Fruit fly (Drosophila melanogaster) S2 (cell line): ENCODE results near the gene CG7290.

ENCODE experiments used
- CG8478 ChIP-seq: fragments of >200 bp; optimal IDR thresholded peaks from 2 replicates; lab custom pipeline; 2018
- CTCF ChIP-seq, 2 experiments: fragments of >200 bp; optimal IDR thresholded peaks; 2 replicates each; lab custom pipeline; 2018

- TF ChIP-seq CG8478 (lab: Kevin White, UChicago) (no peak), CTCF (optimal IDR thresholded peaks at IDR 0.05; lab: Kevin White, UChicago) (no peak)
Observed at dm6 chr3L:20192872-20193747, 12.7 kb downstream of the CG7290 start.
